Worm (Caenorhabditis elegans) whole organism, L2 larva: ENCODE measurements around the gene sup-18.

ENCODE experiments used
- Y55F3AM.14 ChIP-seq: fragments of 200-800 bp; sonication (Bioruptor generic); optimal IDR thresholded peaks from 2 replicates; lab custom pipeline; 2018; ENCODE audit warnings: mild to moderate bottlenecking, missing genetic modification characterization, missing compliant biosample characterization
- fos-1 ChIP-seq: fragments of 150-350 bp; optimal IDR thresholded peaks from 2 replicates; lab custom pipeline; 2014; ENCODE audit warnings: missing biosample characterization, missing genetic modification characterization
- nhr-77 ChIP-seq: fragments of 150-350 bp; optimal IDR thresholded peaks from 2 replicates; lab custom pipeline; 2014; ENCODE audit warnings: missing biosample characterization, missing genetic modification characterization

DNA sequence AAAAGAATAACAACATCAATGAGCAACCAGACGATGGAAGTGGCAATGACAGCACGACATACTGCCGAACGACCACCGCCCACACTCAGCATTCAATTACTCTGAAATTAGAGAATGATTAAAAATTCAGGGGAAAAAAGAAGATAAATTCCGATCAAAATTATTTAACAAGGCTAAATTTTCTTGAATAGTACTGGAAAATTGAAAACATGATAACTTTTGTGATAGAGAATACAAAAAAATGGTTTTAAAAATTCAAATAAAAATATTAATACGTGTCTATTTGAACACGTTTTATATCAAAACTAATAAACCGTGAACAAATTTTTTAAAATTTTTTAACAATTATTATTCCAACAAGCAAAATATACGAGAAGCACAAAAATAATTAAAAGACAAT lies 39.0 kb upstream of the sup-18 start, which contains the start of gene gly-3:
- TF ChIP-seq Y55F3AM.14 (no peak), nhr-77 (tag; lab: Kevin White, UChicago) (no peak), fos-1 (tag; lab: Kevin White, UChicago) (no peak)
